Fruit fly (Drosophila melanogaster): ENCODE data around the gene CG15771.

Gene CG15771

dm6 chrX:5744992-5745732, 10.2 kb upstream of the CG15771 start (continued):
- TF ChIP-seq ken (GFP tag; IDR thresholded peaks at IDR 0.05) (0 out of 3 replicates have a peak, but pooled peaks have one; percentile 37), dm (GFP tag; optimal IDR thresholded peaks at IDR 0.05) (no peak), CG11504 (tag; optimal IDR thresholded peaks at IDR 0.05) (peak; percentile 17), tio (GFP tag; optimal IDR thresholded peaks at IDR 0.05) (peak; percentile 12), sc (optimal IDR thresholded peaks at IDR 0.05) (no peak), sc (GFP tag; optimal IDR thresholded peaks at IDR 0.05) (no peak), Bgb (GFP tag; IDR thresholded peaks at IDR 0.05; ENCODE audit: partially characterized antibody) (peak; percentile 70), Sry-δ (GFP tag; optimal IDR thresholded peaks at IDR 0.05) (peak; percentile 69), Jarid2 (GFP tag; optimal IDR thresholded peaks at IDR 0.05) (no peak), Lpt (GFP tag; optimal IDR thresholded peaks at IDR 0.05) (no peak), pb (GFP tag; optimal IDR thresholded peaks at IDR 0.05) (no peak), Aef1 (GFP tag; IDR thresholded peaks at IDR 0.05) (no peak), CG5953 (GFP tag; IDR thresholded peaks at IDR 0.05) (no peak), fd96Cb (tag; optimal IDR thresholded peaks at IDR 0.05) (no peak), CG17829 (tag; optimal IDR thresholded peaks at IDR 0.05) (peak; percentile 11), CG16815 (GFP tag; optimal IDR thresholded peaks at IDR 0.05) (no peak), CG3163 (GFP tag; optimal IDR thresholded peaks at IDR 0.05) (no peak), mirr (GFP tag; optimal IDR thresholded peaks at IDR 0.05) (no peak), slbo (GFP tag; IDR thresholded peaks at IDR 0.05) (peak; percentile 61), bowl (GFP tag; IDR thresholded peaks at IDR 0.05) (no peak; the same call in 1 of the 2 replicates), CrebB (tag; optimal IDR thresholded peaks at IDR 0.05) (no peak), Ssrp (tag; optimal IDR thresholded peaks at IDR 0.05) (no peak), Kr (GFP tag; optimal IDR thresholded peaks at IDR 0.05) (no peak), grn (GFP tag; optimal IDR thresholded peaks at IDR 0.05) (no peak), Drgx (GFP tag; IDR thresholded peaks at IDR 0.05) (peak; percentile 9; the same call in 1 of the 2 replicates), crol (GFP tag; IDR thresholded peaks at IDR 0.05) (peak; percentile 85), al (GFP tag; IDR thresholded peaks at IDR 0.05) (no peak), CG10979 (tag; optimal IDR thresholded peaks at IDR 0.05) (no peak), CG3281 (GFP tag; optimal IDR thresholded peaks at IDR 0.05) (no peak), corto (GFP tag; optimal IDR thresholded peaks at IDR 0.05) (no peak), Atf6 (GFP tag; IDR thresholded peaks at IDR 0.05) (no peak), Hey (tag; optimal IDR thresholded peaks at IDR 0.05) (no peak), otp (GFP tag; IDR thresholded peaks at IDR 0.05) (no peak), kah (GFP tag; optimal IDR thresholded peaks at IDR 0.05) (peak; percentile 25), CG11723 (GFP tag; optimal IDR thresholded peaks at IDR 0.05) (no peak), HHEX (GFP tag; optimal IDR thresholded peaks at IDR 0.05) (no peak), MTF-1 (GFP tag; optimal IDR thresholded peaks at IDR 0.05; ENCODE audit: borderline replicate concordance) (no peak), ERR (GFP tag; optimal IDR thresholded peaks at IDR 0.05) (no peak), Atf3 (GFP tag; optimal IDR thresholded peaks at IDR 0.05) (no peak), CG9215 (GFP tag; IDR thresholded peaks at IDR 0.05) (peak; percentile 12; the same call in 1 of the 2 replicates), CG8359 (GFP tag; optimal IDR thresholded peaks at IDR 0.05; ENCODE audit: borderline replicate concordance) (no peak), zen2 (GFP tag; IDR thresholded peaks at IDR 0.05; ENCODE audit: partially characterized antibody) (peak; percentile 34; the same call in 1 of the 3 replicates), ind (GFP tag; optimal IDR thresholded peaks at IDR 0.05) (no peak), CG7928 (GFP tag; optimal IDR thresholded peaks at IDR 0.05) (no peak), CG15601 (tag; optimal IDR thresholded peaks at IDR 0.05) (no peak), Sry-β (GFP tag; optimal IDR thresholded peaks at IDR 0.05) (peak; percentile 86), CG11560 (tag; IDR thresholded peaks at IDR 0.05) (no peak), caup (GFP tag; optimal IDR thresholded peaks at IDR 0.05; ENCODE audit: severe bottlenecking) (no peak), knrl (GFP tag; IDR thresholded peaks at IDR 0.05; ENCODE audit: partially characterized antibody) (peak; percentile 69; the same call in 2 of the 3 replicates)

Data from whole organism, embryonic.